Worm (Caenorhabditis elegans): ENCODE data around the gene sqv-7.

ce11 chrII:6967618-6968017, 44.9 kb downstream of the sqv-7 start, which contains the start of gene eif-2Bgamma:
- no peak for TF ChIP-seq ztf-11 (tag; optimal IDR thresholded peaks at IDR 0.05)
- TF ChIP-seq lin-29 (GFP tag; IDR thresholded peaks at IDR 0.05) = no peak
- no peak for TF ChIP-seq ZK546.5 (tag; optimal IDR thresholded peaks at IDR 0.05)
- no peak for TF ChIP-seq ceh-62 (tag; optimal IDR thresholded peaks at IDR 0.05)
- TF ChIP-seq fkh-10 (GFP tag; optimal IDR thresholded peaks at IDR 0.05) = no peak
- no peak for TF ChIP-seq nhr-76 (tag; optimal IDR thresholded peaks at IDR 0.05)
- no peak for TF ChIP-seq nhr-41 (GFP tag; IDR thresholded peaks at IDR 0.05)
- TF ChIP-seq duxl-1 (tag; optimal IDR thresholded peaks at IDR 0.05; ENCODE audit: poor library complexity) = no peak
- TF ChIP-seq F49E8.2 (tag; optimal IDR thresholded peaks at IDR 0.05; ENCODE audit: borderline replicate concordance) = no peak
- TF ChIP-seq nhr-28 (tag; optimal IDR thresholded peaks at IDR 0.05) = no peak
- TF ChIP-seq pha-4 (GFP tag; IDR thresholded peaks at IDR 0.05) = no peak
- TF ChIP-seq pha-4 (tag; optimal IDR thresholded peaks at IDR 0.05) = no peak
- TF ChIP-seq egl-43 (GFP tag; IDR thresholded peaks at IDR 0.05) = no peak
- TF ChIP-seq madf-5 (GFP tag; IDR thresholded peaks at IDR 0.05) = no peak

All from whole organism, L4 larva.